Worm (Caenorhabditis elegans) whole organism, L4 larva: ENCODE results near the gene C30G4.4.

Experiments used
- F10B5.3 ChIP-seq: sonication (generic microtip); optimal IDR thresholded peaks from 2 replicates; lab custom pipeline; 2016; ENCODE audit warnings: mild to moderate bottlenecking, missing genetic modification characterization, missing compliant biosample characterization
- F26F4.8 ChIP-seq: fragments of 200-800 bp; sonication (Bioruptor generic); conservative IDR thresholded peaks from 2 replicates; pipeline ENCODE4 v1.3.6; 2022; ENCODE audit warnings: missing genetic modification characterization, missing compliant biosample characterization
- F44E2.7 ChIP-seq: fragments of 200-800 bp; sonication (Bioruptor generic); IDR thresholded peaks from 2 replicates; pipeline ENCODE4 v2.1.2; 2022; ENCODE audit warnings: missing genetic modification characterization, missing compliant biosample characterization
- R02D3.7 ChIP-seq: fragments of 150-350 bp; sonication (generic microtip); optimal IDR thresholded peaks from 3 replicates; lab custom pipeline; 2014; ENCODE audit warnings: missing biosample characterization, missing genetic modification characterization
- T20F7.1 ChIP-seq: fragments of 200-800 bp; sonication (Bioruptor generic); optimal IDR thresholded peaks from 2 replicates; lab custom pipeline; 2018; ENCODE audit warnings: mild to moderate bottlenecking, missing genetic modification characterization, missing compliant biosample characterization
- T26A8.4 ChIP-seq: fragments of 200-800 bp; sonication (Bioruptor generic); IDR thresholded peaks from 2 replicates; pipeline ENCODE4 v1.3.6; 2022; ENCODE audit warnings: missing genetic modification characterization, missing compliant biosample characterization
- Y105C5A.15 ChIP-seq: fragments of 200-800 bp; sonication (Bioruptor generic); IDR thresholded peaks from 2 replicates; pipeline ENCODE4 v1.3.6; 2022; ENCODE audit warnings: missing genetic modification characterization, missing compliant biosample characterization
- Y75B8A.6 ChIP-seq: fragments of 200-800 bp; sonication (Bioruptor generic); IDR thresholded peaks from 2 replicates; pipeline ENCODE4 v1.3.6; 2022; ENCODE audit warnings: missing genetic modification reagents, missing genetic modification characterization, missing compliant biosample characterization
- ZK337.2 ChIP-seq: fragments of 200-800 bp; sonication (Bioruptor generic); IDR thresholded peaks from 2 replicates; pipeline ENCODE4 v1.3.6; 2022; ENCODE audit warnings: missing genetic modification reagents, missing genetic modification characterization, missing compliant biosample characterization
- aha-1 ChIP-seq: fragments of 150-350 bp; peaks from one replicate; lab custom pipeline; 2014; ENCODE audit warnings: missing biosample characterization, missing genetic modification characterization
- aly-2 ChIP-seq: sonication (generic microtip); optimal IDR thresholded peaks from 2 replicates; lab custom pipeline; 2018; ENCODE audit warnings: missing biosample characterization, missing genetic modification characterization
- ceh-28 ChIP-seq: fragments of 150-350 bp; optimal IDR thresholded peaks from 2 replicates; lab custom pipeline; 2014; ENCODE audit warnings: missing biosample characterization, missing genetic modification reagents, missing genetic modification characterization
- ceh-44 ChIP-seq: fragments of 200-800 bp; sonication (Bioruptor generic); IDR thresholded peaks from 2 replicates; pipeline ENCODE4 v1.3.6; 2022; ENCODE audit warnings: missing genetic modification reagents, missing genetic modification characterization, missing compliant biosample characterization
- ceh-62 ChIP-seq: sonication (generic microtip); optimal IDR thresholded peaks from 2 replicates; lab custom pipeline; 2017; ENCODE audit warnings: missing biosample characterization, missing genetic modification characterization
- ceh-82 ChIP-seq: sonication (generic microtip); optimal IDR thresholded peaks from 2 replicates; lab custom pipeline; 2017; ENCODE audit warnings: missing biosample characterization, missing genetic modification characterization
- ces-1 ChIP-seq: fragments of 150-350 bp; sonication (generic microtip); optimal IDR thresholded peaks from 4 replicates; lab custom pipeline; 2014; ENCODE audit warnings: missing biosample characterization, missing genetic modification reagents, missing genetic modification characterization
- ctbp-1 ChIP-seq: fragments of 200-800 bp; sonication (Bioruptor generic); IDR thresholded peaks from 2 replicates; pipeline ENCODE4 v1.3.6; 2022; ENCODE audit warnings: missing genetic modification reagents, missing genetic modification characterization, missing compliant biosample characterization
- daf-8 ChIP-seq: fragments of 200-800 bp; sonication (Bioruptor generic); IDR thresholded peaks from 2 replicates; pipeline ENCODE4 v1.3.6; 2022; ENCODE audit warnings: missing genetic modification characterization, missing compliant biosample characterization
- dmd-8 ChIP-seq: fragments of 200-800 bp; sonication (Bioruptor generic); IDR thresholded peaks from 2 replicates; pipeline ENCODE4 v1.3.6; 2022; ENCODE audit warnings: missing genetic modification characterization, missing compliant biosample characterization
- dmd-9 ChIP-seq: fragments of 200-800 bp; sonication (Bioruptor generic); IDR thresholded peaks from 2 replicates; pipeline ENCODE4 v1.3.6; 2022; ENCODE audit warnings: missing genetic modification reagents, missing genetic modification characterization, missing compliant biosample characterization
- dpl-1 ChIP-seq: fragments of 150-350 bp; optimal IDR thresholded peaks from 2 replicates; lab custom pipeline; 2014; ENCODE audit warnings: missing biosample characterization, missing genetic modification reagents, missing genetic modification characterization
- duxl-1 ChIP-seq: sonication (generic microtip); optimal IDR thresholded peaks from 2 replicates; lab custom pipeline; 2016; ENCODE audit warnings: mild to moderate bottlenecking, missing genetic modification characterization, moderate library complexity, missing compliant biosample characterization; ENCODE audit not compliant: poor library complexity
- dve-1 ChIP-seq: sonication (generic microtip); optimal IDR thresholded peaks from 2 replicates; lab custom pipeline; 2017; ENCODE audit warnings: antibody characterized with exemption, mild to moderate bottlenecking, missing genetic modification characterization, missing compliant biosample characterization; ENCODE audit not compliant: insufficient read depth
- egl-27 ChIP-seq: sonication (generic microtip); optimal IDR thresholded peaks from 3 replicates; lab custom pipeline; 2017; ENCODE audit warnings: missing biosample characterization, missing genetic modification reagents, missing genetic modification characterization
- gei-8 ChIP-seq: fragments of 200-800 bp; sonication (Bioruptor generic); optimal IDR thresholded peaks from 2 replicates; lab custom pipeline; 2018; ENCODE audit warnings: mild to moderate bottlenecking, missing genetic modification characterization, missing compliant biosample characterization
- hlh-11 ChIP-seq: fragments of 200-800 bp; sonication (Bioruptor generic); optimal IDR thresholded peaks from 2 replicates; lab custom pipeline; 2018; ENCODE audit warnings: mild to moderate bottlenecking, missing genetic modification characterization, missing compliant biosample characterization
- jun-1 ChIP-seq: fragments of 150-350 bp; optimal IDR thresholded peaks from 2 replicates; lab custom pipeline; 2014; ENCODE audit warnings: missing biosample characterization, missing genetic modification reagents, missing genetic modification characterization
- lim-7 ChIP-seq: fragments of 200-800 bp; sonication (Bioruptor generic); IDR thresholded peaks from 2 replicates; pipeline ENCODE4 v1.3.6; 2022; ENCODE audit warnings: missing genetic modification characterization, missing compliant biosample characterization
- lin-1 ChIP-seq: fragments of 200-800 bp; sonication (Bioruptor generic); IDR thresholded peaks from 2 replicates; pipeline ENCODE4 v1.3.6; 2022; ENCODE audit warnings: missing genetic modification reagents, missing genetic modification characterization, missing compliant biosample characterization
- lin-13 ChIP-seq: fragments of 150-350 bp; optimal IDR thresholded peaks from 2 replicates; lab custom pipeline; 2014; ENCODE audit warnings: missing biosample characterization, missing genetic modification reagents, missing genetic modification characterization
- lin-15B ChIP-seq: fragments of 150-350 bp; sonication (generic microtip); optimal IDR thresholded peaks from 3 replicates; lab custom pipeline; 2014; ENCODE audit warnings: missing biosample characterization, missing genetic modification characterization
- lir-3 ChIP-seq: sonication (generic microtip); optimal IDR thresholded peaks from 2 replicates; lab custom pipeline; 2016; ENCODE audit warnings: mild to moderate bottlenecking, missing genetic modification characterization, missing compliant biosample characterization
- lsy-2 ChIP-seq, 2 experiments: fragments of 150-350 bp in 1 of 2; sonication (generic microtip) in 1 of 2; optimal IDR thresholded peaks; 2 replicates each; lab custom pipeline; 2014 to 2017; ENCODE audit warnings: missing biosample characterization in 2 of 2, missing genetic modification characterization in 2 of 2
- madf-9 ChIP-seq: fragments of 200-800 bp; sonication (Bioruptor generic); conservative IDR thresholded peaks from 2 replicates; pipeline ENCODE4 v1.3.6; 2022; ENCODE audit warnings: missing genetic modification reagents, missing genetic modification characterization, missing compliant biosample characterization
- mdl-1 ChIP-seq, 2 experiments: fragments of 150-350 bp in 1 of 2; sonication (generic microtip) in 1 of 2; optimal IDR thresholded peaks; 2 replicates each; lab custom pipeline; 2014 to 2017; ENCODE audit warnings: missing biosample characterization in 2 of 2, missing genetic modification characterization in 2 of 2
- mdt-29 ChIP-seq: fragments of 200-800 bp; sonication (Bioruptor generic); IDR thresholded peaks from 2 replicates; pipeline ENCODE4 v1.3.6; 2022; ENCODE audit warnings: missing genetic modification reagents, missing genetic modification characterization, missing compliant biosample characterization
- mes-2 ChIP-seq: sonication (generic microtip); optimal IDR thresholded peaks from 2 replicates; lab custom pipeline; 2016; ENCODE audit warnings: missing genotype, mild to moderate bottlenecking, missing genetic modification characterization, missing compliant biosample characterization; ENCODE audit not compliant: poor library complexity, severe bottlenecking
- nhr-111 ChIP-seq: fragments of 200-800 bp; sonication (Bioruptor generic); optimal IDR thresholded peaks from 2 replicates; lab custom pipeline; 2018; ENCODE audit warnings: mild to moderate bottlenecking, missing genetic modification characterization, missing compliant biosample characterization
- nhr-48 ChIP-seq: sonication (generic microtip); optimal IDR thresholded peaks from 2 replicates; lab custom pipeline; 2016; ENCODE audit warnings: mild to moderate bottlenecking, missing genetic modification characterization, missing compliant biosample characterization
- nhr-76 ChIP-seq: fragments of 150-350 bp; optimal IDR thresholded peaks from 2 replicates; lab custom pipeline; 2014; ENCODE audit warnings: missing biosample characterization, missing genetic modification characterization
- nhr-77 ChIP-seq: fragments of 150-350 bp; optimal IDR thresholded peaks from 2 replicates; lab custom pipeline; 2014; ENCODE audit warnings: missing biosample characterization, missing genetic modification characterization
- pha-4 ChIP-seq, 2 experiments: fragments of 150-350 bp in 1 of 2; fragments of 200-800 bp in 1 of 2; sonication (Bioruptor generic) in 1 of 2; IDR thresholded peaks in 1 of 2; optimal IDR thresholded peaks in 1 of 2; 2 replicates each; pipeline versions ENCODE4 v1.3.6 to Lab custom; 2014 to 2022; ENCODE audit warnings: missing genetic modification characterization in 2 of 2, missing genetic modification reagents in 2 of 2, missing biosample characterization in 1 of 2, missing compliant biosample characterization in 1 of 2
- pqm-1 ChIP-seq: sonication (generic microtip); optimal IDR thresholded peaks from 2 replicates; lab custom pipeline; 2017; ENCODE audit warnings: missing biosample characterization, missing genetic modification characterization
- snpc-4 ChIP-seq: fragments of 150-350 bp; optimal IDR thresholded peaks from 2 replicates; lab custom pipeline; 2014; ENCODE audit warnings: missing biosample characterization, missing genetic modification characterization
- spr-3 ChIP-seq: fragments of 200-800 bp; sonication (Bioruptor generic); optimal IDR thresholded peaks from 2 replicates; lab custom pipeline; 2018; ENCODE audit warnings: mild to moderate bottlenecking, missing genetic modification characterization, missing compliant biosample characterization
- tag-97 ChIP-seq: fragments of 200-800 bp; sonication (Bioruptor generic); IDR thresholded peaks from 2 replicates; pipeline ENCODE4 v1.3.6; 2022; ENCODE audit warnings: missing genetic modification characterization, missing compliant biosample characterization
- zag-1 ChIP-seq: fragments of 150-350 bp; optimal IDR thresholded peaks from 2 replicates; lab custom pipeline; 2014; ENCODE audit warnings: missing biosample characterization, missing genetic modification characterization
- zfp-2 ChIP-seq: sonication (generic microtip); optimal IDR thresholded peaks from 2 replicates; lab custom pipeline; 2016; ENCODE audit warnings: mild to moderate bottlenecking, missing genetic modification characterization, missing compliant biosample characterization
- zfp-3 ChIP-seq: fragments of 200-800 bp; sonication (Bioruptor generic); conservative IDR thresholded peaks from 2 replicates; pipeline ENCODE4 v1.3.6; 2022; ENCODE audit warnings: missing genetic modification reagents, missing genetic modification characterization, missing compliant biosample characterization
- ztf-11 ChIP-seq: fragments of 150-350 bp; optimal IDR thresholded peaks from 2 replicates; lab custom pipeline; 2014; ENCODE audit warnings: missing biosample characterization, missing genetic modification characterization
- ztf-7 ChIP-seq: fragments of 150-350 bp; optimal IDR thresholded peaks from 2 replicates; lab custom pipeline; 2014; ENCODE audit warnings: missing biosample characterization, missing genetic modification characterization

The C30G4.4 gene

DNA sequence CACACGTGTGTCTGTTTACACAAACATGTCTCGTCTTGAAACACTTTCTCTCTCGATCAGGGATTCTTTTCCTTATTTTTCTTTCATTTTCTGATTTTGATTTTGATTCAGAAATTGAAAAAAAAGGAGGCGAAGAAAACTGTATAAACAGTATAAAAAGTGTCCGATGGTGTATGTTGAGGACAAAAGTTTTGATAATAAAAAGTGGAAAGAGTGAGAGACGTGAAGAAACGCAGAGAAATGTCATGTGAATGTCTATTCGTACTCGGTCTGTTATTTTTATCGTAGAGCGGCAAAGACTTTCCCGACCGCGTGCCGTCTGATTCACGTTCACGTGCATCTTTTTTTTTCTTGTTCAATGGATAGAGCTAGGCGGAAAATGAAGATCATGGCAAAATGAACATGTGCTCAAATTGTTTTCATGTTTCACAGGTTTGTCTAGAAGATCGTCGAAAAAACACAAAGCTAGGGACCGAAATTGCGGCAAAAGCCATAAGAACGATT is 8.2 kb downstream of the C30G4.4 start (continued):
- TF ChIP-seq R02D3.7 (tag; lab: Kevin White, UChicago): no peak
- no peak for TF ChIP-seq snpc-4
- no peak for TF ChIP-seq tag-97 (GFP tag; lab: Robert Waterston, UW)
- no peak for TF ChIP-seq ces-1 (GFP tag; lab: Kevin White, UChicago)
- peak; percentile 21 for TF ChIP-seq lin-13 (GFP tag; lab: Kevin White, UChicago)
- TF ChIP-seq lin-15B (tag; lab: Kevin White, UChicago): no peak
- TF ChIP-seq dmd-9 (GFP tag; lab: Robert Waterston, UW): no peak
- no peak for TF ChIP-seq Y105C5A.15 (GFP tag; lab: Robert Waterston, UW)
- peak; percentile 92 for TF ChIP-seq nhr-48 (tag; lab: Kevin White, UChicago)
- peak in 1 of 2 experiments; percentile 60 for TF ChIP-seq lsy-2 (tag; optimal IDR thresholded peaks at IDR 0.05; lab: Kevin White, UChicago)
- peak; percentile 70 for TF ChIP-seq gei-8 (GFP tag; lab: Kevin White, UChicago)
- TF ChIP-seq lir-3 (tag; lab: Kevin White, UChicago): no peak
- peak; percentile 75 for TF ChIP-seq mdt-29 (GFP tag; lab: Robert Waterston, UW)
- peak; percentile 63 for TF ChIP-seq lin-1
- TF ChIP-seq pqm-1 (tag; lab: Kevin White, UChicago): peak; percentile 31
- peak; percentile 16 for TF ChIP-seq jun-1 (tag; lab: Kevin White, UChicago)
- TF ChIP-seq Y75B8A.6 (GFP tag; lab: Robert Waterston, UW): no peak
- TF ChIP-seq F26F4.8 (GFP tag; lab: Robert Waterston, UW): no peak
- TF ChIP-seq zag-1 (tag; lab: Kevin White, UChicago): no peak
- TF ChIP-seq duxl-1: no peak
- no peak for TF ChIP-seq zfp-2 (tag; lab: Kevin White, UChicago)
- TF ChIP-seq nhr-111 (GFP tag; lab: Kevin White, UChicago): no peak
- TF ChIP-seq ceh-28 (tag; lab: Kevin White, UChicago): no peak
- no peak for TF ChIP-seq ceh-82 (tag; lab: Kevin White, UChicago)
- TF ChIP-seq aha-1: peak; percentile 57
- TF ChIP-seq pha-4 (GFP tag; IDR thresholded peaks at IDR 0.05; lab: Robert Waterston, UW): peak; percentile 53; the same call in 1 of the 2 replicates
- peak; percentile 54 for TF ChIP-seq pha-4 (tag; optimal IDR thresholded peaks at IDR 0.05; lab: Kevin White, UChicago)
- peak; percentile 82 to 99 for TF ChIP-seq mdl-1 (tag; optimal IDR thresholded peaks at IDR 0.05; lab: Kevin White, UChicago)
- no peak for TF ChIP-seq ztf-7 (tag; lab: Kevin White, UChicago)
- TF ChIP-seq T26A8.4 (GFP tag; lab: Robert Waterston, UW): peak; percentile 53; the same call in 1 of the 2 replicates
- TF ChIP-seq ceh-62: no peak
- peak; percentile 71 for TF ChIP-seq T20F7.1 (GFP tag; lab: Kevin White, UChicago)
- no peak for TF ChIP-seq dmd-8 (GFP tag; lab: Robert Waterston, UW)
- TF ChIP-seq hlh-11 (tag; lab: Kevin White, UChicago): peak; percentile 97
- TF ChIP-seq daf-8: no peak
- no peak for TF ChIP-seq egl-27 (tag; lab: Kevin White, UChicago)
- no peak for TF ChIP-seq F10B5.3 (tag; lab: Kevin White, UChicago)
- no peak for TF ChIP-seq zfp-3 (GFP tag; lab: Robert Waterston, UW)
- TF ChIP-seq ceh-44 (GFP tag; lab: Robert Waterston, UW): no peak
- TF ChIP-seq spr-3 (GFP tag; lab: Kevin White, UChicago): no peak
- no peak for TF ChIP-seq dpl-1 (GFP tag; lab: Kevin White, UChicago)
- peak; percentile 46; the same call in 1 of the 2 replicates for TF ChIP-seq madf-9 (GFP tag; lab: Robert Waterston, UW)
- no peak for TF ChIP-seq ztf-11 (tag; lab: Kevin White, UChicago)
- no peak for TF ChIP-seq ZK337.2 (GFP tag; lab: Robert Waterston, UW)
- TF ChIP-seq F44E2.7 (GFP tag; lab: Robert Waterston, UW): no peak
- TF ChIP-seq mes-2: no peak
- peak; percentile 84 for TF ChIP-seq dve-1 (tag; lab: Kevin White, UChicago)
- TF ChIP-seq ctbp-1 (GFP tag; lab: Robert Waterston, UW): peak; percentile 30; the same call in 1 of the 2 replicates
- peak; percentile 47 for TF ChIP-seq nhr-76 (tag; lab: Kevin White, UChicago)
- peak; percentile 75 for TF ChIP-seq nhr-77 (tag; lab: Kevin White, UChicago)
- no peak for TF ChIP-seq lim-7 (GFP tag; lab: Robert Waterston, UW)
- TF ChIP-seq aly-2 (tag; lab: Kevin White, UChicago): no peak
